Worm (Caenorhabditis elegans) whole organism, young adult: ENCODE results near the gene dpf-2.

Source experiments
- B0035.1 ChIP-seq: sonication (generic microtip); optimal IDR thresholded peaks from 2 replicates; lab custom pipeline; 2016; ENCODE audit warnings: missing genetic modification characterization, mild to moderate bottlenecking, missing compliant biosample characterization, missing genotype, missing genetic modification reagents
- ama-1 ChIP-seq, 3 experiments: fragments of 150-350 bp in 1 of 3; sonication (generic microtip) in 2 of 3; optimal IDR thresholded peaks; 2 replicates each; lab custom pipeline; 2014 to 2018; ENCODE audit warnings: missing biosample characterization in 2 of 3, missing genetic modification characterization in 2 of 3, missing genetic modification reagents in 2 of 3
- attf-5 ChIP-seq: fragments of 200-800 bp; sonication (Bioruptor generic); optimal IDR thresholded peaks from 2 replicates; lab custom pipeline; 2018; ENCODE audit warnings: mild to moderate bottlenecking, missing genetic modification characterization, missing compliant biosample characterization
- ceh-27 ChIP-seq: fragments of 200-800 bp; sonication (Bioruptor generic); optimal IDR thresholded peaks from 2 replicates; lab custom pipeline; 2018; ENCODE audit warnings: mild to moderate bottlenecking, missing genetic modification characterization, moderate library complexity, missing compliant biosample characterization
- ceh-40 ChIP-seq: fragments of 200-800 bp; sonication (Bioruptor generic); IDR thresholded peaks from 2 replicates; pipeline ENCODE4 v1.3.6; 2022; ENCODE audit warnings: missing genetic modification characterization, missing compliant biosample characterization
- lsl-1 ChIP-seq: fragments of 200-800 bp; sonication (Bioruptor generic); optimal IDR thresholded peaks from 2 replicates; lab custom pipeline; 2018; ENCODE audit warnings: mild to moderate bottlenecking, missing genetic modification characterization, moderate library complexity, missing compliant biosample characterization
- madf-3 ChIP-seq: fragments of 200-800 bp; sonication (Bioruptor generic); IDR thresholded peaks from 2 replicates; pipeline ENCODE4 v1.3.6; 2022; ENCODE audit warnings: missing genetic modification reagents, missing genetic modification characterization, missing compliant biosample characterization
- nhr-179 ChIP-seq: sonication (generic microtip); optimal IDR thresholded peaks from 2 replicates; lab custom pipeline; 2016; ENCODE audit warnings: mild to moderate bottlenecking, missing genetic modification characterization, missing compliant biosample characterization
- pha-4 ChIP-seq: fragments of 150-350 bp; sonication (generic microtip); optimal IDR thresholded peaks from 2 replicates; lab custom pipeline; 2014; ENCODE audit warnings: missing biosample characterization, missing genetic modification reagents, missing genetic modification characterization
- zfh-2 ChIP-seq: fragments of 200-800 bp; sonication (Bioruptor generic); conservative IDR thresholded peaks from 2 replicates; pipeline ENCODE4 v1.3.6; 2022; ENCODE audit warnings: missing genetic modification reagents, missing genetic modification characterization, missing compliant biosample characterization
- ztf-28 ChIP-seq: fragments of 200-800 bp; sonication (Bioruptor generic); IDR thresholded peaks from 2 replicates; pipeline ENCODE4 v1.3.6; 2022; ENCODE audit warnings: missing genetic modification reagents, missing genetic modification characterization, missing compliant biosample characterization

ce11 chrX:14783434-14784142 lies 48.0 kb upstream of the dpf-2 start:
- TF ChIP-seq madf-3 (GFP tag; lab: Robert Waterston, UW): no peak
- TF ChIP-seq ceh-27 (GFP tag; lab: Kevin White, UChicago): no peak
- TF ChIP-seq pha-4 (tag; lab: Kevin White, UChicago): no peak
- no peak for TF ChIP-seq ztf-28 (GFP tag; lab: Robert Waterston, UW)
- TF ChIP-seq nhr-179 (tag; lab: Kevin White, UChicago): no peak
- TF ChIP-seq attf-5: no peak
- no peak for TF ChIP-seq zfh-2 (GFP tag; lab: Robert Waterston, UW)
- TF ChIP-seq ceh-40 (GFP tag; lab: Robert Waterston, UW): no peak
- TF ChIP-seq ama-1 (optimal IDR thresholded peaks at IDR 0.05; lab: Kevin White, UChicago): no peak
- no peak for TF ChIP-seq ama-1 (GFP tag; optimal IDR thresholded peaks at IDR 0.05; lab: Kevin White, UChicago)
- TF ChIP-seq lsl-1 (GFP tag; lab: Kevin White, UChicago): no peak
- no peak for TF ChIP-seq B0035.1 (tag; lab: Kevin White, UChicago)
